Fruit fly (Drosophila melanogaster): ENCODE data around the gene pic.

DNA sequence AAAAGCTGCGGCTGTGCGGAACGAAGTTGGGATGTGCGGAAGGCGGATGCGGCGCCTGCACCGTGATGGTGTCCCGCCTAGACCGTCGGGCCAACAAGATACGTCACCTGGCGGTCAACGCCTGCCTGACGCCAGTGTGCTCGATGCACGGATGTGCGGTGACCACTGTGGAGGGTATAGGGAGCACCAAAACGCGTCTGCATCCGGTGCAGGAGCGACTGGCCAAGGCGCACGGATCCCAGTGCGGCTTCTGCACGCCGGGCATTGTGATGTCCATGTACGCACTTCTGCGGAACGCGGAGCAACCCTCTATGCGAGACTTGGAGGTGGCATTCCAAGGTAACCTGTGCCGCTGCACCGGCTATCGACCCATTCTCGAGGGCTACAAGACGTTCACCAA, 18.4 kb upstream of the pic start:
- no peak for TF ChIP-seq CG7101 (tag; optimal IDR thresholded peaks at IDR 0.05)
- no peak for TF ChIP-seq CG12768 (GFP tag; optimal IDR thresholded peaks at IDR 0.05)
- TF ChIP-seq Crg-1 (GFP tag; optimal IDR thresholded peaks at IDR 0.05), result no peak
- no peak for TF ChIP-seq cic (GFP tag; optimal IDR thresholded peaks at IDR 0.05)
- TF ChIP-seq CG11617 (GFP tag; optimal IDR thresholded peaks at IDR 0.05), result no peak
- no peak for TF ChIP-seq CG14711 (tag; optimal IDR thresholded peaks at IDR 0.05)
- no peak for TF ChIP-seq pad (GFP tag; optimal IDR thresholded peaks at IDR 0.05)
- TF ChIP-seq CG7045 (GFP tag; optimal IDR thresholded peaks at IDR 0.05), result no peak
- TF ChIP-seq toe (GFP tag; optimal IDR thresholded peaks at IDR 0.05), result no peak
- TF ChIP-seq CG5204 (GFP tag; optimal IDR thresholded peaks at IDR 0.05), result no peak
- TF ChIP-seq CG1620 (GFP tag; optimal IDR thresholded peaks at IDR 0.05), result no peak
- no peak for TF ChIP-seq ovo (GFP tag; optimal IDR thresholded peaks at IDR 0.05)
- no peak for TF ChIP-seq Clk (GFP tag; optimal IDR thresholded peaks at IDR 0.05)
- TF ChIP-seq CG33017 (tag; optimal IDR thresholded peaks at IDR 0.05), result no peak

All from whole organism, adult.